Worm (Caenorhabditis elegans): ENCODE results near the gene clec-231.

- TF ChIP-seq mxl-3 (GFP tag; optimal IDR thresholded peaks at IDR 0.05) (no peak), pha-4 (GFP tag; IDR thresholded peaks at IDR 0.05) (no peak), pha-4 (tag; optimal IDR thresholded peaks at IDR 0.05) (no peak), daf-12 (tag; optimal IDR thresholded peaks at IDR 0.05) (no peak), nhr-76 (tag; optimal IDR thresholded peaks at IDR 0.05) (no peak), nhr-11 (tag; optimal IDR thresholded peaks at IDR 0.05) (no peak), nhr-28 (tag; optimal IDR thresholded peaks at IDR 0.05) (no peak), unc-62 (GFP tag; optimal IDR thresholded peaks at IDR 0.05 in 1 of 2) (no peak), unc-62 (tag; optimal IDR thresholded peaks at IDR 0.05) (no peak), lsy-2 (tag; optimal IDR thresholded peaks at IDR 0.05) (no peak), lin-1 (GFP tag; IDR thresholded peaks at IDR 0.05) (no peak), madf-9 (GFP tag; conservative IDR thresholded peaks at IDR 0.05) (no peak), ceh-82 (tag; optimal IDR thresholded peaks at IDR 0.05) (no peak), dve-1 (tag; optimal IDR thresholded peaks at IDR 0.05; ENCODE audit: insufficient read depth) (no peak), nhr-237 (tag; optimal IDR thresholded peaks at IDR 0.05) (no peak)
Measured at ce11 chrV:15352376-15352775, 1.9 kb upstream of the clec-231 start, which contains the start of gene srx-58.

Measured in whole organism, L4 larva.